Worm (Caenorhabditis elegans) whole organism, young adult: ENCODE measurements around the gene F17A9.5.

ENCODE experiments used
- B0019.2 ChIP-seq: fragments of 200-800 bp; sonication (Bioruptor generic); conservative IDR thresholded peaks from 2 replicates; pipeline ENCODE4 v1.3.6; 2022; ENCODE audit warnings: missing genetic modification reagents, missing genetic modification characterization, missing compliant biosample characterization
- B0035.1 ChIP-seq: sonication (generic microtip); optimal IDR thresholded peaks from 2 replicates; lab custom pipeline; 2016; ENCODE audit warnings: missing genetic modification characterization, mild to moderate bottlenecking, missing compliant biosample characterization, missing genotype, missing genetic modification reagents
- B0336.3 ChIP-seq: fragments of 200-800 bp; sonication (Bioruptor generic); IDR thresholded peaks from 2 replicates; pipeline ENCODE4 v1.3.6; 2022; ENCODE audit warnings: missing genetic modification characterization, missing compliant biosample characterization
- D2030.7 ChIP-seq: fragments of 200-800 bp; sonication (Bioruptor generic); IDR thresholded peaks from 2 replicates; pipeline ENCODE4 v1.3.6; 2022; ENCODE audit warnings: missing genetic modification reagents, missing genetic modification characterization, missing compliant biosample characterization
- F23B12.7 ChIP-seq: sonication (generic microtip); optimal IDR thresholded peaks from 2 replicates; lab custom pipeline; 2017; ENCODE audit warnings: missing genetic modification characterization, mild to moderate bottlenecking, missing compliant biosample characterization, antibody characterized with exemption, moderate library complexity; ENCODE audit not compliant: insufficient read depth
- F33H1.4 ChIP-seq: fragments of 200-800 bp; sonication (Bioruptor generic); IDR thresholded peaks from 2 replicates; pipeline ENCODE4 v1.3.6; 2022; ENCODE audit warnings: missing genetic modification reagents, missing genetic modification characterization, missing compliant biosample characterization
- F37B4.10 ChIP-seq: fragments of 200-800 bp; sonication (Bioruptor generic); IDR thresholded peaks from 2 replicates; pipeline ENCODE4 v1.3.6; 2022; ENCODE audit warnings: missing genetic modification characterization, missing compliant biosample characterization
- K11D2.4 ChIP-seq: fragments of 200-800 bp; sonication (Bioruptor generic); IDR thresholded peaks from 2 replicates; pipeline ENCODE4 v1.3.6; 2022; ENCODE audit warnings: missing genetic modification reagents, missing genetic modification characterization, missing compliant biosample characterization
- ZK185.1 ChIP-seq: sonication (generic microtip); optimal IDR thresholded peaks from 2 replicates; lab custom pipeline; 2016; ENCODE audit warnings: mild to moderate bottlenecking, missing genetic modification characterization, missing compliant biosample characterization; ENCODE audit not compliant: poor library complexity, severe bottlenecking
- ama-1 ChIP-seq, 3 experiments: fragments of 150-350 bp in 1 of 3; sonication (generic microtip) in 2 of 3; optimal IDR thresholded peaks; 2 replicates each; lab custom pipeline; 2014 to 2018; ENCODE audit warnings: missing biosample characterization in 2 of 3, missing genetic modification characterization in 2 of 3, missing genetic modification reagents in 2 of 3
- atf-7 ChIP-seq: sonication (generic microtip); optimal IDR thresholded peaks from 2 replicates; lab custom pipeline; 2017; ENCODE audit warnings: mild to moderate bottlenecking, missing genetic modification characterization, missing compliant biosample characterization
- athp-1 ChIP-seq: sonication (generic microtip); optimal IDR thresholded peaks from 2 replicates; lab custom pipeline; 2017; ENCODE audit warnings: mild to moderate bottlenecking, missing genetic modification characterization, missing compliant biosample characterization
- attf-5 ChIP-seq: fragments of 200-800 bp; sonication (Bioruptor generic); optimal IDR thresholded peaks from 2 replicates; lab custom pipeline; 2018; ENCODE audit warnings: mild to moderate bottlenecking, missing genetic modification characterization, missing compliant biosample characterization
- cebp-1 ChIP-seq, 2 experiments: fragments of 200-800 bp in 1 of 2; sonication (Bioruptor generic) in 1 of 2; sonication (generic microtip) in 1 of 2; IDR thresholded peaks in 1 of 2; optimal IDR thresholded peaks in 1 of 2; 2 replicates each; pipeline versions ENCODE4 v1.3.6 to Lab custom; 2017 to 2022; ENCODE audit warnings: missing compliant biosample characterization in 2 of 2, missing genetic modification characterization in 2 of 2, mild to moderate bottlenecking in 1 of 2, missing genetic modification reagents in 1 of 2, moderate library complexity in 1 of 2
- dox-1 ChIP-seq: fragments of 200-800 bp; sonication (Bioruptor generic); IDR thresholded peaks from 2 replicates; pipeline ENCODE4 v1.3.6; 2022; ENCODE audit warnings: missing genetic modification reagents, missing genetic modification characterization, missing compliant biosample characterization
- dpl-1 ChIP-seq: fragments of 150-350 bp; optimal IDR thresholded peaks from 2 replicates; lab custom pipeline; 2014; ENCODE audit warnings: missing biosample characterization, missing genetic modification reagents, missing genetic modification characterization
- efl-1 ChIP-seq: fragments of 150-350 bp; optimal IDR thresholded peaks from 2 replicates; lab custom pipeline; 2014; ENCODE audit warnings: missing biosample characterization, missing genetic modification reagents, missing genetic modification characterization
- ekl-4 ChIP-seq: fragments of 200-800 bp; sonication (Bioruptor generic); IDR thresholded peaks from 2 replicates; pipeline ENCODE4 v1.3.6; 2022; ENCODE audit warnings: missing genetic modification reagents, missing genetic modification characterization, missing compliant biosample characterization
- hmg-1.2 ChIP-seq: fragments of 200-800 bp; sonication (Bioruptor generic); IDR thresholded peaks from 2 replicates; pipeline ENCODE4 v1.3.6; 2022; ENCODE audit warnings: missing genetic modification reagents, missing genetic modification characterization, missing compliant biosample characterization
- lin-35 ChIP-seq, 3 experiments: fragments of 150-350 bp in 2 of 3; sonication (generic microtip) in 1 of 3; optimal IDR thresholded peaks; 2 replicates each; lab custom pipeline; 2014 to 2018; ENCODE audit warnings: missing biosample characterization in 3 of 3, missing genetic modification characterization in 3 of 3, missing genetic modification reagents in 3 of 3
- lin-40 ChIP-seq: sonication (generic microtip); optimal IDR thresholded peaks from 2 replicates; lab custom pipeline; 2016; ENCODE audit warnings: missing genetic modification characterization, mild to moderate bottlenecking, missing compliant biosample characterization, missing genotype, missing genetic modification reagents
- lin-54 ChIP-seq: fragments of 200-800 bp; sonication (Bioruptor generic); optimal IDR thresholded peaks from 2 replicates; lab custom pipeline; 2018; ENCODE audit warnings: mild to moderate bottlenecking, missing genetic modification characterization, missing compliant biosample characterization
- lir-1 ChIP-seq: fragments of 200-800 bp; sonication (Bioruptor generic); conservative IDR thresholded peaks from 2 replicates; pipeline ENCODE4 v1.3.6; 2022; ENCODE audit warnings: missing genetic modification reagents, missing genetic modification characterization, missing compliant biosample characterization
- lsl-1 ChIP-seq: fragments of 200-800 bp; sonication (Bioruptor generic); optimal IDR thresholded peaks from 2 replicates; lab custom pipeline; 2018; ENCODE audit warnings: mild to moderate bottlenecking, missing genetic modification characterization, moderate library complexity, missing compliant biosample characterization
- mcd-1 ChIP-seq: fragments of 200-800 bp; sonication (Bioruptor generic); IDR thresholded peaks from 2 replicates; pipeline ENCODE4 v1.3.6; 2022; ENCODE audit warnings: missing genetic modification reagents, missing genetic modification characterization, missing compliant biosample characterization
- nfyb-1 ChIP-seq: fragments of 200-800 bp; sonication (Bioruptor generic); IDR thresholded peaks from 2 replicates; pipeline ENCODE4 v1.3.6; 2022; ENCODE audit warnings: missing genetic modification reagents, missing genetic modification characterization, missing compliant biosample characterization
- nhr-27 ChIP-seq: fragments of 200-800 bp; sonication (Bioruptor generic); optimal IDR thresholded peaks from 2 replicates; lab custom pipeline; 2018; ENCODE audit warnings: mild to moderate bottlenecking, missing genetic modification characterization, moderate library complexity, missing compliant biosample characterization
- nhr-80 ChIP-seq: sonication (generic microtip); optimal IDR thresholded peaks from 2 replicates; lab custom pipeline; 2016; ENCODE audit warnings: missing genetic modification characterization, missing compliant biosample characterization
- rcor-1 ChIP-seq: fragments of 200-800 bp; sonication (Bioruptor generic); IDR thresholded peaks from 2 replicates; pipeline ENCODE4 v1.3.6; 2022; ENCODE audit warnings: missing genetic modification reagents, missing genetic modification characterization, missing compliant biosample characterization
- snpc-3.4 ChIP-seq: sonication (generic microtip); optimal IDR thresholded peaks from 2 replicates; lab custom pipeline; 2017; ENCODE audit warnings: missing genetic modification characterization, mild to moderate bottlenecking, missing compliant biosample characterization, antibody characterized with exemption, moderate library complexity, missing genotype, missing genetic modification reagents
- sptf-2 ChIP-seq: fragments of 200-800 bp; sonication (Bioruptor generic); optimal IDR thresholded peaks from 2 replicates; lab custom pipeline; 2018; ENCODE audit warnings: mild to moderate bottlenecking, missing genetic modification characterization, missing compliant biosample characterization
- tbp1 ChIP-seq: fragments of 200-800 bp; sonication (Bioruptor generic); optimal IDR thresholded peaks from 2 replicates; lab custom pipeline; 2018; ENCODE audit warnings: mild to moderate bottlenecking, missing genetic modification characterization, missing compliant biosample characterization
- unc-62 ChIP-seq: fragments of 150-350 bp; optimal IDR thresholded peaks from 2 replicates; lab custom pipeline; 2014; ENCODE audit warnings: missing biosample characterization, missing genetic modification reagents, missing genetic modification characterization
- ztf-18 ChIP-seq: sonication (generic microtip); optimal IDR thresholded peaks from 2 replicates; lab custom pipeline; 2016; ENCODE audit warnings: missing genotype, mild to moderate bottlenecking, missing genetic modification characterization, missing compliant biosample characterization
- ztf-6 ChIP-seq: fragments of 200-800 bp; sonication (Bioruptor generic); IDR thresholded peaks from 2 replicates; pipeline ENCODE4 v1.3.6; 2022; ENCODE audit warnings: missing genetic modification reagents, missing genetic modification characterization, missing compliant biosample characterization

Gene F17A9.5

DNA sequence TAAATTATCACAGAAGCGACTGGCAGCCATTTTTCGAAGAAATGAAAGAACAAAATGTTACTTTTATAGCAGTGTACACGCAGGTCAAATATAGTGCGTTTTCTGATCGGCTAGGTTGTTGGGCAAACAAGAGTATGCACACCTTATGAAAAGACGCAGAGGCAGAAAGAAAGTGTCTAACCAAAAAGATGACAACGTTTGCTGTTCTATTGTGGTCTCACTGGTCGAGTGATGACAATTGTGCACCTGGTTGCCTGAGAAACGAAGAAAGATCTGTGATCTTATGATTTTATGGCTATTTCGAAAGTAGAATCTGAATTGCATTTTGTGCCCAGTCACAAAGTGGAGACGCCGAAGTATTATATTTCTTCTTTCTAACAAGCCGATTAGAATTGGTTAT, 2.3 kb downstream of the F17A9.5 start, which contains the start of gene F17A9.4:
Gene F17A9.4, minus strand, starts transcription at position 97 of the 400 bp plus-strand sequence.
- TF ChIP-seq nhr-27 (tag; lab: Kevin White, UChicago) (no peak), atf-7 (tag; lab: Kevin White, UChicago) (peak; percentile 52), ekl-4 (GFP tag; lab: Robert Waterston, UW) (0 out of 2 replicates have a peak, but pooled peaks have one; percentile 14), dox-1 (peak; percentile 38; the same call in 1 of the 2 replicates), tbp1 (GFP tag; lab: Kevin White, UChicago) (peak; percentile 38), lsl-1 (GFP tag; lab: Kevin White, UChicago) (no peak), nhr-80 (tag; lab: Kevin White, UChicago) (peak; percentile 83), attf-5 (GFP tag; lab: Kevin White, UChicago) (peak; percentile 41), nfyb-1 (GFP tag; lab: Robert Waterston, UW) (peak; percentile 64), rcor-1 (0 out of 2 replicates have a peak, but pooled peaks have one; percentile 10), K11D2.4 (GFP tag; lab: Robert Waterston, UW) (no peak), lin-40 (peak; percentile 13), B0336.3 (GFP tag; lab: Robert Waterston, UW) (peak; percentile 26; the same call in 1 of the 2 replicates), hmg-1.2 (peak; percentile 24; the same call in 1 of the 2 replicates), ztf-18 (tag; lab: Kevin White, UChicago) (no peak), cebp-1 (GFP tag; IDR thresholded peaks at IDR 0.05; lab: Robert Waterston, UW) (no peak), cebp-1 (tag; optimal IDR thresholded peaks at IDR 0.05; lab: Kevin White, UChicago) (peak; percentile 69)

DNA sequence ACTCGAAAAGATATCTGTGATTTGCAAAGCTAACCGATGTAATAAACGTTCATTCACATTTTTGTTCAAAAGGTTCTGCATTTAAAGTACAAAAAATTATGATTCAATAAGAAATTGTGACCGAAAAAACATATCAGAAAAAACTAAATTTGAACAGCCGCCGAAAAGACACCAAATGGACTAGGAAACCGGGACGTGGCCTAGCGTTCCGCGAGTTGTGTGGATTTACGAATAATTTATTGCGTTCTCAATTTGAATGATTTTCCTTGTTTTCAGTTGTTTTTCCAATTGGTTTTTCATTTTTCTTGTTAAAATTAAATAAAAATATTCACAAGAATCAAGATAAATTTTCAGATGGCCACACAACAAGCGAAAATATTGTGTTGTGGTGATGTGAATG, 5.3 kb downstream of the F17A9.5 start, which contains the start of gene cwf-19L1:
Gene cwf-19L1, plus strand, starts transcription at position 355 of the 400 bp plus-strand sequence.
- TF ChIP-seq lir-1 = 0 out of 2 replicates have a peak, but pooled peaks have one; percentile 26
- TF ChIP-seq F33H1.4 = peak; percentile 29; the same call in 1 of the 2 replicates
- TF ChIP-seq dox-1 = 0 out of 2 replicates have a peak, but pooled peaks have one; percentile 32
- peak; percentile 40 for TF ChIP-seq snpc-3.4
- TF ChIP-seq ztf-6 (GFP tag; lab: Robert Waterston, UW) = no peak
- peak in 1 of 3 experiments; percentile 80 for TF ChIP-seq lin-35 (GFP tag; optimal IDR thresholded peaks at IDR 0.05; lab: Kevin White, UChicago)
- TF ChIP-seq F23B12.7 (tag; lab: Kevin White, UChicago) = peak; percentile 17
- peak; percentile 70 for TF ChIP-seq efl-1 (GFP tag; lab: Kevin White, UChicago)
- TF ChIP-seq ama-1 (optimal IDR thresholded peaks at IDR 0.05; lab: Kevin White, UChicago) = no peak
- TF ChIP-seq ama-1 (GFP tag; optimal IDR thresholded peaks at IDR 0.05; lab: Kevin White, UChicago) = no peak
- peak; percentile 16 for TF ChIP-seq lsl-1 (GFP tag; lab: Kevin White, UChicago)
- TF ChIP-seq B0019.2 (GFP tag; lab: Robert Waterston, UW) = 0 out of 2 replicates have a peak, but pooled peaks have one; percentile 49
- TF ChIP-seq sptf-2 (GFP tag; lab: Kevin White, UChicago) = no peak
- 0 out of 2 replicates have a peak, but pooled peaks have one; percentile 22 for TF ChIP-seq D2030.7
- peak; percentile 65 for TF ChIP-seq dpl-1 (GFP tag; lab: Kevin White, UChicago)
- no peak for TF ChIP-seq cebp-1 (GFP tag; IDR thresholded peaks at IDR 0.05; lab: Robert Waterston, UW)
- TF ChIP-seq cebp-1 (tag; optimal IDR thresholded peaks at IDR 0.05; lab: Kevin White, UChicago) = peak; percentile 19
- peak; percentile 57 for TF ChIP-seq ZK185.1 (tag; lab: Kevin White, UChicago)
- TF ChIP-seq hmg-1.2 = peak; percentile 18; the same call in 1 of the 2 replicates
- TF ChIP-seq F37B4.10 (GFP tag; lab: Robert Waterston, UW) = no peak
- no peak for TF ChIP-seq unc-62
- TF ChIP-seq B0035.1 (tag; lab: Kevin White, UChicago) = no peak
- TF ChIP-seq lin-54 = peak; percentile 91
- TF ChIP-seq mcd-1 (GFP tag; lab: Robert Waterston, UW) = no peak
- no peak for TF ChIP-seq athp-1 (tag; lab: Kevin White, UChicago)
- no peak for TF ChIP-seq ekl-4 (GFP tag; lab: Robert Waterston, UW)
